Fruit fly (Drosophila melanogaster) whole organism, prepupa: ENCODE results near the gene Lsd-1.

Experiments used
- CG10631 ChIP-seq: fragments of 200-800 bp; sonication (Bioruptor generic); optimal IDR thresholded peaks from 2 replicates; lab custom pipeline; 2016; ENCODE audit warnings: missing biosample characterization, missing genetic modification characterization
- CG10669 ChIP-seq: fragments of 200-800 bp; sonication (Bioruptor generic); optimal IDR thresholded peaks from 3 replicates; lab custom pipeline; 2018; ENCODE audit warnings: missing biosample characterization, mild to moderate bottlenecking, missing genetic modification characterization, moderate library complexity
- CG11294 ChIP-seq: fragments of 200-800 bp; sonication (Bioruptor generic); IDR thresholded peaks from 2 replicates; pipeline ENCODE4 v1.3.6; 2022; ENCODE audit warnings: missing biosample characterization, missing genetic modification characterization
- CG11762 ChIP-seq: fragments of 200-800 bp; sonication (Bioruptor generic); optimal IDR thresholded peaks from 3 replicates; lab custom pipeline; 2016; ENCODE audit warnings: missing biosample characterization, missing genetic modification characterization; ENCODE audit not compliant: insufficient read depth
- CG11902 ChIP-seq: fragments of 200-800 bp; sonication (Bioruptor generic); optimal IDR thresholded peaks from 3 replicates; lab custom pipeline; 2016; ENCODE audit warnings: missing biosample characterization, missing genetic modification characterization
- CG15336 ChIP-seq: fragments of 200-800 bp; sonication (Bioruptor generic); IDR thresholded peaks from 2 replicates; pipeline ENCODE4 v1.3.6; 2022; ENCODE audit warnings: missing biosample characterization, missing genetic modification characterization
- CG1621 ChIP-seq: fragments of 200-800 bp; sonication (Bioruptor generic); optimal IDR thresholded peaks from 3 replicates; lab custom pipeline; 2018; ENCODE audit warnings: missing biosample characterization, mild to moderate bottlenecking, missing genetic modification characterization
- CG3032 ChIP-seq: fragments of 200-800 bp; optimal IDR thresholded peaks from 2 replicates; lab custom pipeline; 2019; ENCODE audit warnings: missing biosample characterization, mild to moderate bottlenecking, missing genetic modification characterization, moderate library complexity
- CG31627 ChIP-seq: fragments of 200-800 bp; sonication (Bioruptor generic); optimal IDR thresholded peaks from 3 replicates; lab custom pipeline; 2016; ENCODE audit warnings: missing biosample characterization, missing genetic modification characterization
- CG32006 ChIP-seq: fragments of 200-800 bp; sonication (Bioruptor generic); optimal IDR thresholded peaks from 3 replicates; lab custom pipeline; 2017; ENCODE audit warnings: missing biosample characterization, mild to moderate bottlenecking, missing genetic modification characterization
- CG34406 ChIP-seq: fragments of 200-800 bp; sonication (Bioruptor generic); optimal IDR thresholded peaks from 3 replicates; lab custom pipeline; 2016; ENCODE audit warnings: missing biosample characterization, missing genetic modification characterization
- CG3919 ChIP-seq: fragments of 200-800 bp; sonication (Bioruptor generic); optimal IDR thresholded peaks from 3 replicates; lab custom pipeline; 2016; ENCODE audit warnings: missing biosample characterization, missing genetic modification characterization
- CG4318 ChIP-seq: fragments of 200-800 bp; sonication (Bioruptor generic); optimal IDR thresholded peaks from 3 replicates; lab custom pipeline; 2017; ENCODE audit warnings: missing biosample characterization, mild to moderate bottlenecking, missing genetic modification characterization
- CG6163 ChIP-seq: fragments of 200-800 bp; sonication (Bioruptor generic); IDR thresholded peaks from 3 replicates; pipeline ENCODE4 v1.3.6; 2022; ENCODE audit warnings: missing biosample characterization, missing genetic modification characterization
- CG7368 ChIP-seq: fragments of 200-800 bp; sonication (Bioruptor generic); optimal IDR thresholded peaks from 3 replicates; lab custom pipeline; 2016; ENCODE audit warnings: missing biosample characterization, missing genetic modification characterization
- CG8119 ChIP-seq: fragments of 200-800 bp; sonication (Bioruptor generic); IDR thresholded peaks from 3 replicates; pipeline ENCODE4 v1.3.6; 2022; ENCODE audit warnings: missing biosample characterization, missing genetic modification characterization
- CG8319 ChIP-seq: fragments of 200-800 bp; sonication (Bioruptor generic); optimal IDR thresholded peaks from 3 replicates; lab custom pipeline; 2016; ENCODE audit warnings: missing biosample characterization, missing genetic modification characterization
- CG9139 ChIP-seq: fragments of 200-800 bp; sonication (Bioruptor generic); optimal IDR thresholded peaks from 3 replicates; lab custom pipeline; 2017; ENCODE audit warnings: missing biosample characterization, mild to moderate bottlenecking, missing genetic modification characterization
- Eip93F ChIP-seq: fragments of 200-800 bp; sonication (Bioruptor generic); optimal IDR thresholded peaks from 2 replicates; lab custom pipeline; 2016; ENCODE audit warnings: missing biosample characterization, mild to moderate bottlenecking, missing genetic modification characterization
- Ets21C ChIP-seq: fragments of 200-800 bp; sonication (Bioruptor generic); optimal IDR thresholded peaks from 3 replicates; lab custom pipeline; 2016; ENCODE audit warnings: missing biosample characterization, missing genetic modification characterization
- Ets96B ChIP-seq: fragments of 200-800 bp; optimal IDR thresholded peaks from 2 replicates; lab custom pipeline; 2019; ENCODE audit warnings: missing biosample characterization, mild to moderate bottlenecking, missing genetic modification characterization, moderate library complexity
- Gug ChIP-seq: fragments of 200-800 bp; sonication (Bioruptor generic); IDR thresholded peaks from 2 replicates; pipeline ENCODE4 v1.3.6; 2022; ENCODE audit warnings: missing biosample characterization, missing genetic modification characterization
- Hr38 ChIP-seq: sonication (Bioruptor generic); optimal IDR thresholded peaks from 2 replicates; lab custom pipeline; 2016; ENCODE audit warnings: missing biosample characterization, missing genetic modification characterization
- Hr39 ChIP-seq: fragments of 200-800 bp; sonication (Bioruptor generic); optimal IDR thresholded peaks from 2 replicates; lab custom pipeline; 2016; ENCODE audit warnings: missing biosample characterization, missing genetic modification characterization
- Hr4 ChIP-seq: fragments of 200-800 bp; sonication (Bioruptor generic); optimal IDR thresholded peaks from 3 replicates; lab custom pipeline; 2016; ENCODE audit warnings: missing biosample characterization, missing genetic modification characterization
- Lpt ChIP-seq: fragments of 200-800 bp; sonication (Bioruptor generic); optimal IDR thresholded peaks from 3 replicates; lab custom pipeline; 2016; ENCODE audit warnings: missing biosample characterization, missing genetic modification characterization
- OdsH ChIP-seq: fragments of 200-800 bp; sonication (Bioruptor generic); optimal IDR thresholded peaks from 3 replicates; lab custom pipeline; 2016; ENCODE audit warnings: missing biosample characterization, missing genetic modification characterization
- Sox102F ChIP-seq: fragments of 200-800 bp; sonication (Bioruptor generic); optimal IDR thresholded peaks from 2 replicates; lab custom pipeline; 2016; ENCODE audit warnings: missing biosample characterization, mild to moderate bottlenecking, missing genetic modification characterization
- Sox14 ChIP-seq: fragments of 200-800 bp; sonication (Bioruptor generic); optimal IDR thresholded peaks from 3 replicates; lab custom pipeline; 2016; ENCODE audit warnings: missing biosample characterization, missing genetic modification characterization
- Sox15 ChIP-seq: fragments of 200-800 bp; sonication (Bioruptor generic); optimal IDR thresholded peaks from 3 replicates; lab custom pipeline; 2016; ENCODE audit warnings: missing biosample characterization, missing genetic modification characterization
- achi ChIP-seq: fragments of 200-800 bp; sonication (Bioruptor generic); optimal IDR thresholded peaks from 3 replicates; lab custom pipeline; 2016; ENCODE audit warnings: missing biosample characterization, missing genetic modification characterization
- acj6 ChIP-seq: fragments of 200-800 bp; sonication (Bioruptor generic); optimal IDR thresholded peaks from 3 replicates; lab custom pipeline; 2016; ENCODE audit warnings: missing biosample characterization, missing genetic modification characterization
- dac ChIP-seq: fragments of 200-800 bp; sonication (Bioruptor generic); optimal IDR thresholded peaks from 2 replicates; lab custom pipeline; 2017; ENCODE audit warnings: missing biosample characterization, mild to moderate bottlenecking, missing genetic modification characterization
- dsx ChIP-seq: fragments of 200-800 bp; optimal IDR thresholded peaks from 3 replicates; lab custom pipeline; 2019; ENCODE audit warnings: missing biosample characterization, mild to moderate bottlenecking, missing genetic modification characterization, moderate library complexity; ENCODE audit not compliant: poor library complexity, severe bottlenecking
- eg ChIP-seq: fragments of 200-800 bp; sonication (Bioruptor generic); IDR thresholded peaks from 3 replicates; pipeline ENCODE4 v1.3.6; 2022; ENCODE audit warnings: missing biosample characterization, missing genetic modification characterization
- fd85E ChIP-seq: fragments of 200-800 bp; sonication (Bioruptor generic); optimal IDR thresholded peaks from 3 replicates; lab custom pipeline; 2016; ENCODE audit warnings: missing biosample characterization, missing genetic modification characterization
- lz ChIP-seq: fragments of 200-800 bp; sonication (Bioruptor generic); optimal IDR thresholded peaks from 3 replicates; lab custom pipeline; 2016; ENCODE audit warnings: missing biosample characterization, missing genetic modification characterization
- net ChIP-seq: fragments of 200-800 bp; sonication (Bioruptor generic); optimal IDR thresholded peaks from 3 replicates; lab custom pipeline; 2016; ENCODE audit warnings: missing biosample characterization, missing genetic modification characterization
- pdm3 ChIP-seq: fragments of 200-800 bp; sonication (Bioruptor generic); optimal IDR thresholded peaks from 3 replicates; lab custom pipeline; 2016; ENCODE audit warnings: missing biosample characterization, missing genetic modification characterization
- salr ChIP-seq, 2 experiments: fragments of 200-800 bp; sonication (Bioruptor generic); optimal IDR thresholded peaks; 3 replicates each; lab custom pipeline; 2016 to 2018; ENCODE audit warnings: missing biosample characterization in 2 of 2, missing genetic modification characterization in 2 of 2, mild to moderate bottlenecking in 1 of 2
- ss ChIP-seq, 2 experiments: fragments of 200-800 bp; sonication (Bioruptor generic); optimal IDR thresholded peaks; 2 replicates in 1 of 2; 3 replicates in 1 of 2; lab custom pipeline; 2017 to 2018; ENCODE audit warnings: mild to moderate bottlenecking in 2 of 2, missing biosample characterization in 2 of 2, missing genetic modification characterization in 2 of 2, moderate library complexity in 1 of 2
- svp ChIP-seq: fragments of 200-800 bp; sonication (Bioruptor generic); peaks from one replicate; lab custom pipeline; 2016; ENCODE audit warnings: missing biosample characterization, missing genetic modification characterization
- topi ChIP-seq: fragments of 200-800 bp; sonication (Bioruptor generic); optimal IDR thresholded peaks from 3 replicates; lab custom pipeline; 2016; ENCODE audit warnings: missing biosample characterization, missing genetic modification characterization
- vri ChIP-seq: fragments of 200-800 bp; sonication (Bioruptor generic); optimal IDR thresholded peaks from 3 replicates; lab custom pipeline; 2016; ENCODE audit warnings: missing biosample characterization, mild to moderate bottlenecking, missing genetic modification characterization

Lsd-1 gene

DNA sequence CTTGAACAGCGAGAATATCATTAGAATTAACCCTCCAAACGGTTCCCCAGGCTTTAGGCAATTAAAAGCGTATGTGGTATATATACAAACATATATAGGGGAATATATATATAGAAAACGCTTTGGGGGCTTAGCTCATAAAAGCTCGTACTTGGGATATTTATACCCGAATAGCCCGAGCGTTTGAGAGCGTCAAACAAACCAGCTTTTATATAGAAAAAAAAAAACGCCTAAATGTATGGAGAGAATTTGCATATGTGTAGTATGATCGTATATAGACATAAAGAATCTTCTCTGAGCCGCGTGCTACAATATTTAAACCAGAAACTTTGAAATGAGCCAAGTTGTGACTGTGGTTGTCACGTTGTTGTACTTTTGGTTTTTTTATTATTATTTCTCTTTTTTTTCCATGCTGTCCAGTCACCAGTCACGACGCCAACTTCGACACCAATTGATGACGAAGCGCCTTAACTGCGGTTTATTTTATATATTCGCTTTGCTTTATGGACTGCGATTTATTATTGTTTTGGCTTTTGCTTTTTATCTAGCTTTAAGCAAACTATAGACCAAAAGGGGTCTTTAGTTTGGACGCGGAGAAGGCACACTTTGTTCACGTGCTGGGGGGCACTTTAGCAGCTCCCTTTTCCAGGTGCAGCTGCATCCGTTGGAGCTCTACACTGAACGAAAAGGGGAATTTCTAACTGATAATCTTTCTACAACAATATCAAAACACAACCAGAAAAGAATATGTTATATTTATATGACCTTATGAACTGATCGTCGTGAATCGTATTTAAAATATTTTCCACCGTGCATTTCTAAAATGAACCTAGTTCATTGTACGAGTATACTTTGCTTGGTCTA, 23.3 kb downstream of the Lsd-1 start (continued):
- TF ChIP-seq CG4318 = no peak
- TF ChIP-seq topi = no peak
- peak; percentile 25 for TF ChIP-seq Hr4 (GFP tag; lab: Kevin White, UChicago)
- TF ChIP-seq CG1621 = peak; percentile 18
- peak; percentile 7 to 27 for TF ChIP-seq salr (GFP tag; optimal IDR thresholded peaks at IDR 0.05; lab: Kevin White, UChicago)
- peak; percentile 12 for TF ChIP-seq lz (GFP tag; lab: Kevin White, UChicago)
- no peak for TF ChIP-seq Hr38 (GFP tag; lab: Kevin White, UChicago)
- TF ChIP-seq Eip93F (GFP tag; lab: Kevin White, UChicago) = no peak
- TF ChIP-seq vri (GFP tag; lab: Kevin White, UChicago) = no peak
- TF ChIP-seq CG34406 (GFP tag; lab: Kevin White, UChicago) = no peak

dm6 chr3R:23787632-23787960, 23.9 kb downstream of the Lsd-1 start:
- TF ChIP-seq CG9139 (GFP tag; lab: Kevin White, UChicago) (peak; percentile 7), dsx (peak; percentile 29), Ets21C (GFP tag; lab: Kevin White, UChicago) (no peak)

dm6 chr3R:23788406-23789021, 24.9 kb downstream of the Lsd-1 start:
- no peak for TF ChIP-seq CG8319 (GFP tag; lab: Kevin White, UChicago)
- TF ChIP-seq eg = peak; percentile 63
- peak; percentile 51 for TF ChIP-seq lz (GFP tag; lab: Kevin White, UChicago)
- TF ChIP-seq Gug (GFP tag; lab: Robert Waterston, UW) = peak; percentile 68
- peak; percentile 66 for TF ChIP-seq topi
- TF ChIP-seq CG32006 (GFP tag; lab: Kevin White, UChicago) = peak; percentile 88
- TF ChIP-seq vri (GFP tag; lab: Kevin White, UChicago) = no peak
- peak; percentile 39 for TF ChIP-seq Lpt (GFP tag; lab: Kevin White, UChicago)
- TF ChIP-seq CG34406 (GFP tag; lab: Kevin White, UChicago) = peak; percentile 63
- TF ChIP-seq Eip93F (GFP tag; lab: Kevin White, UChicago) = no peak
- peak; percentile 70 for TF ChIP-seq CG4318
- TF ChIP-seq svp (GFP tag; lab: Kevin White, UChicago) = peak; percentile 94
- TF ChIP-seq CG11762 (GFP tag; lab: Kevin White, UChicago) = peak; percentile 67
- TF ChIP-seq acj6 = peak; percentile 72
- peak; percentile 54 for TF ChIP-seq CG31627
- peak; percentile 60 for TF ChIP-seq Hr39 (GFP tag; lab: Kevin White, UChicago)
- peak; percentile 44 for TF ChIP-seq CG6163 (GFP tag; lab: Robert Waterston, UW)
- peak; percentile 69 for TF ChIP-seq net (GFP tag; lab: Kevin White, UChicago)
- peak; percentile 65 to 81 for TF ChIP-seq ss (GFP tag; optimal IDR thresholded peaks at IDR 0.05; lab: Kevin White, UChicago)
- peak; percentile 76 for TF ChIP-seq OdsH
- peak; percentile 46 for TF ChIP-seq Sox15 (GFP tag; lab: Kevin White, UChicago)
- TF ChIP-seq dac (GFP tag; lab: Kevin White, UChicago) = peak; percentile 61
- peak; percentile 29 for TF ChIP-seq CG7368 (GFP tag; lab: Kevin White, UChicago)
- TF ChIP-seq fd85E (GFP tag; lab: Kevin White, UChicago) = no peak
- TF ChIP-seq CG3032 (tag; lab: Kevin White, UChicago) = peak; percentile 80
- TF ChIP-seq CG10631 (GFP tag; lab: Kevin White, UChicago) = peak; percentile 80
- TF ChIP-seq Ets96B (tag; lab: Kevin White, UChicago) = peak; percentile 79
- TF ChIP-seq CG10669 (GFP tag; lab: Kevin White, UChicago) = peak; percentile 73
- peak; percentile 70 for TF ChIP-seq CG1621
- TF ChIP-seq CG15336 (GFP tag; lab: Robert Waterston, UW) = peak; percentile 71; the same call in 1 of the 2 replicates
- peak; percentile 44; the same call in 1 of the 2 replicates for TF ChIP-seq CG11294
- peak; percentile 28 for TF ChIP-seq Ets21C (GFP tag; lab: Kevin White, UChicago)
- peak; percentile 59 for TF ChIP-seq dsx
- no peak for TF ChIP-seq Hr38 (GFP tag; lab: Kevin White, UChicago)
- peak; percentile 53 for TF ChIP-seq Sox102F (GFP tag; lab: Kevin White, UChicago)
- TF ChIP-seq achi (GFP tag; lab: Kevin White, UChicago) = peak; percentile 56
- peak; percentile 70 for TF ChIP-seq CG3919 (GFP tag; lab: Kevin White, UChicago)
- TF ChIP-seq CG8119 = peak; percentile 79
- peak; percentile 75 for TF ChIP-seq Sox14
- TF ChIP-seq CG11902 (GFP tag; lab: Kevin White, UChicago) = peak; percentile 23
- peak; percentile 48 to 73 for TF ChIP-seq salr (GFP tag; optimal IDR thresholded peaks at IDR 0.05; lab: Kevin White, UChicago)
- peak; percentile 68 for TF ChIP-seq pdm3
